Fruit fly (Drosophila melanogaster): ENCODE results near the gene GMF.

The GMF gene

dm6 chr2L:16271486-16271806, 31.3 kb downstream of the GMF start (continued):
- TF ChIP-seq CG15601 (tag; optimal IDR thresholded peaks at IDR 0.05) (no peak), CG10654 (GFP tag; optimal IDR thresholded peaks at IDR 0.05) (no peak), gcm2 (GFP tag; optimal IDR thresholded peaks at IDR 0.05) (no peak), p53 (GFP tag; optimal IDR thresholded peaks at IDR 0.05) (no peak), NC2α (GFP tag; optimal IDR thresholded peaks at IDR 0.05) (no peak), nau (GFP tag; optimal IDR thresholded peaks at IDR 0.05) (peak; percentile 51), CG6683 (GFP tag; optimal IDR thresholded peaks at IDR 0.05) (no peak), h (optimal IDR thresholded peaks at IDR 0.05) (no peak), HmgZ (tag; optimal IDR thresholded peaks at IDR 0.05) (peak; percentile 19), Hr3 (GFP tag; optimal IDR thresholded peaks at IDR 0.05) (no peak), CG1024 (GFP tag; IDR thresholded peaks at IDR 0.05) (no peak), CG12219 (GFP tag; optimal IDR thresholded peaks at IDR 0.05) (no peak), fd3F (GFP tag; optimal IDR thresholded peaks at IDR 0.05) (no peak), maf-S (GFP tag; optimal IDR thresholded peaks at IDR 0.05) (no peak), CoRest (tag; optimal IDR thresholded peaks at IDR 0.05) (no peak), CG8359 (GFP tag; optimal IDR thresholded peaks at IDR 0.05; ENCODE audit: borderline replicate concordance) (no peak), Camta (GFP tag; optimal IDR thresholded peaks at IDR 0.05) (no peak), chinmo (GFP tag; IDR thresholded peaks at IDR 0.05; ENCODE audit: partially characterized antibody) (no peak), wek (GFP tag; optimal IDR thresholded peaks at IDR 0.05) (no peak), Sry-δ (GFP tag; optimal IDR thresholded peaks at IDR 0.05) (no peak), jumu (GFP tag; optimal IDR thresholded peaks at IDR 0.05) (no peak), fu2 (GFP tag; optimal IDR thresholded peaks at IDR 0.05) (no peak), CG8478 (optimal IDR thresholded peaks at IDR 0.05) (peak; percentile 63), twi (tag; optimal IDR thresholded peaks at IDR 0.05) (peak; percentile 90), ash1 (GFP tag; optimal IDR thresholded peaks at IDR 0.05) (peak; percentile 43), Sox100B (GFP tag; optimal IDR thresholded peaks at IDR 0.05) (no peak), run (tag; optimal IDR thresholded peaks at IDR 0.05) (peak; percentile 65), CG11695 (GFP tag; IDR thresholded peaks at IDR 0.05) (no peak), vfl (GFP tag; optimal IDR thresholded peaks at IDR 0.05) (no peak), crc (GFP tag; optimal IDR thresholded peaks at IDR 0.05) (no peak), tin (GFP tag; optimal IDR thresholded peaks at IDR 0.05) (no peak), Med (GFP tag) (peak; percentile 78), Optix (GFP tag; IDR thresholded peaks at IDR 0.05) (no peak), sd (tag; optimal IDR thresholded peaks at IDR 0.05) (peak; percentile 88), Nf-YB (GFP tag; optimal IDR thresholded peaks at IDR 0.05) (no peak), Ssrp (tag; optimal IDR thresholded peaks at IDR 0.05) (no peak), CG2120 (GFP tag; optimal IDR thresholded peaks at IDR 0.05) (no peak), tgo (GFP tag; IDR thresholded peaks at IDR 0.05) (no peak), trem (tag; optimal IDR thresholded peaks at IDR 0.05) (no peak), CG14710 (tag; optimal IDR thresholded peaks at IDR 0.05) (no peak), Aef1 (GFP tag; IDR thresholded peaks at IDR 0.05) (no peak), Mes4 (GFP tag; optimal IDR thresholded peaks at IDR 0.05) (no peak), TFAM (GFP tag; optimal IDR thresholded peaks at IDR 0.05) (no peak), odd (GFP tag; optimal IDR thresholded peaks at IDR 0.05) (no peak), CG6854 (GFP tag; optimal IDR thresholded peaks at IDR 0.05) (peak; percentile 17), Adf1 (GFP tag; IDR thresholded peaks at IDR 0.05) (no peak), CG4424 (GFP tag; optimal IDR thresholded peaks at IDR 0.05) (no peak), sug (tag; optimal IDR thresholded peaks at IDR 0.05) (peak; percentile 71), hkb (optimal IDR thresholded peaks at IDR 0.05) (no peak), hkb (GFP tag; IDR thresholded peaks at IDR 0.05) (no peak), ttk (GFP tag; IDR thresholded peaks at IDR 0.05) (no peak), CG5953 (GFP tag; IDR thresholded peaks at IDR 0.05) (no peak), CG2678 (tag; optimal IDR thresholded peaks at IDR 0.05) (no peak), nom (GFP tag; optimal IDR thresholded peaks at IDR 0.05) (peak; percentile 41)

All from whole organism, embryonic.